Fruit fly (Drosophila melanogaster) whole organism, prepupa: ENCODE data around the gene Swip-1.

Experiments
- CG10669 ChIP-seq: fragments of 200-800 bp; sonication (Bioruptor generic); optimal IDR thresholded peaks from 3 replicates; lab custom pipeline; 2018; ENCODE audit warnings: missing biosample characterization, mild to moderate bottlenecking, missing genetic modification characterization, moderate library complexity
- CG11294 ChIP-seq: fragments of 200-800 bp; sonication (Bioruptor generic); IDR thresholded peaks from 2 replicates; pipeline ENCODE4 v1.3.6; 2022; ENCODE audit warnings: missing biosample characterization, missing genetic modification characterization
- CG15336 ChIP-seq: fragments of 200-800 bp; sonication (Bioruptor generic); IDR thresholded peaks from 2 replicates; pipeline ENCODE4 v1.3.6; 2022; ENCODE audit warnings: missing biosample characterization, missing genetic modification characterization
- CG16779 ChIP-seq: fragments of 200-800 bp; sonication (Bioruptor generic); optimal IDR thresholded peaks from 3 replicates; lab custom pipeline; 2017; ENCODE audit warnings: missing biosample characterization, mild to moderate bottlenecking, missing genetic modification characterization
- CG31627 ChIP-seq: fragments of 200-800 bp; sonication (Bioruptor generic); optimal IDR thresholded peaks from 3 replicates; lab custom pipeline; 2016; ENCODE audit warnings: missing biosample characterization, missing genetic modification characterization
- CG34406 ChIP-seq: fragments of 200-800 bp; sonication (Bioruptor generic); optimal IDR thresholded peaks from 3 replicates; lab custom pipeline; 2016; ENCODE audit warnings: missing biosample characterization, missing genetic modification characterization
- CG6276 ChIP-seq: fragments of 200-800 bp; sonication (Bioruptor generic); optimal IDR thresholded peaks from 2 replicates; lab custom pipeline; 2017; ENCODE audit warnings: missing biosample characterization, mild to moderate bottlenecking, missing genetic modification characterization
- CG8119 ChIP-seq: fragments of 200-800 bp; sonication (Bioruptor generic); IDR thresholded peaks from 3 replicates; pipeline ENCODE4 v1.3.6; 2022; ENCODE audit warnings: missing biosample characterization, missing genetic modification characterization
- CG9139 ChIP-seq: fragments of 200-800 bp; sonication (Bioruptor generic); optimal IDR thresholded peaks from 3 replicates; lab custom pipeline; 2017; ENCODE audit warnings: missing biosample characterization, mild to moderate bottlenecking, missing genetic modification characterization
- Eip75B ChIP-seq: fragments of 200-800 bp; sonication (Bioruptor generic); optimal IDR thresholded peaks from 3 replicates; lab custom pipeline; 2016; ENCODE audit warnings: missing biosample characterization, missing genetic modification characterization
- Eip78C ChIP-seq: fragments of 200-800 bp; sonication (Bioruptor generic); peaks from one replicate; lab custom pipeline; 2016; ENCODE audit warnings: missing biosample characterization, missing genetic modification characterization
- Eip93F ChIP-seq: fragments of 200-800 bp; sonication (Bioruptor generic); optimal IDR thresholded peaks from 2 replicates; lab custom pipeline; 2016; ENCODE audit warnings: missing biosample characterization, mild to moderate bottlenecking, missing genetic modification characterization
- Ets21C ChIP-seq: fragments of 200-800 bp; sonication (Bioruptor generic); optimal IDR thresholded peaks from 3 replicates; lab custom pipeline; 2016; ENCODE audit warnings: missing biosample characterization, missing genetic modification characterization
- Ets96B ChIP-seq: fragments of 200-800 bp; optimal IDR thresholded peaks from 2 replicates; lab custom pipeline; 2019; ENCODE audit warnings: missing biosample characterization, mild to moderate bottlenecking, missing genetic modification characterization, moderate library complexity
- Hr4 ChIP-seq: fragments of 200-800 bp; sonication (Bioruptor generic); optimal IDR thresholded peaks from 3 replicates; lab custom pipeline; 2016; ENCODE audit warnings: missing biosample characterization, missing genetic modification characterization
- Lpt ChIP-seq: fragments of 200-800 bp; sonication (Bioruptor generic); optimal IDR thresholded peaks from 3 replicates; lab custom pipeline; 2016; ENCODE audit warnings: missing biosample characterization, missing genetic modification characterization
- OdsH ChIP-seq: fragments of 200-800 bp; sonication (Bioruptor generic); optimal IDR thresholded peaks from 3 replicates; lab custom pipeline; 2016; ENCODE audit warnings: missing biosample characterization, missing genetic modification characterization
- Sox102F ChIP-seq: fragments of 200-800 bp; sonication (Bioruptor generic); optimal IDR thresholded peaks from 2 replicates; lab custom pipeline; 2016; ENCODE audit warnings: missing biosample characterization, mild to moderate bottlenecking, missing genetic modification characterization
- Sox15 ChIP-seq: fragments of 200-800 bp; sonication (Bioruptor generic); optimal IDR thresholded peaks from 3 replicates; lab custom pipeline; 2016; ENCODE audit warnings: missing biosample characterization, missing genetic modification characterization
- achi ChIP-seq: fragments of 200-800 bp; sonication (Bioruptor generic); optimal IDR thresholded peaks from 3 replicates; lab custom pipeline; 2016; ENCODE audit warnings: missing biosample characterization, missing genetic modification characterization
- dsx ChIP-seq: fragments of 200-800 bp; optimal IDR thresholded peaks from 3 replicates; lab custom pipeline; 2019; ENCODE audit warnings: missing biosample characterization, mild to moderate bottlenecking, missing genetic modification characterization, moderate library complexity; ENCODE audit not compliant: poor library complexity, severe bottlenecking
- eg ChIP-seq: fragments of 200-800 bp; sonication (Bioruptor generic); IDR thresholded peaks from 3 replicates; pipeline ENCODE4 v1.3.6; 2022; ENCODE audit warnings: missing biosample characterization, missing genetic modification characterization
- fd85E ChIP-seq: fragments of 200-800 bp; sonication (Bioruptor generic); optimal IDR thresholded peaks from 3 replicates; lab custom pipeline; 2016; ENCODE audit warnings: missing biosample characterization, missing genetic modification characterization
- fkh ChIP-seq: fragments of 200-800 bp; sonication (Bioruptor generic); optimal IDR thresholded peaks from 3 replicates; lab custom pipeline; 2017; ENCODE audit warnings: missing biosample characterization, mild to moderate bottlenecking, missing genetic modification characterization, moderate library complexity
- lz ChIP-seq: fragments of 200-800 bp; sonication (Bioruptor generic); optimal IDR thresholded peaks from 3 replicates; lab custom pipeline; 2016; ENCODE audit warnings: missing biosample characterization, missing genetic modification characterization
- pdm3 ChIP-seq: fragments of 200-800 bp; sonication (Bioruptor generic); optimal IDR thresholded peaks from 3 replicates; lab custom pipeline; 2016; ENCODE audit warnings: missing biosample characterization, missing genetic modification characterization
- spab ChIP-seq: fragments of 200-800 bp; sonication (Bioruptor generic); optimal IDR thresholded peaks from 2 replicates; lab custom pipeline; 2017; ENCODE audit warnings: missing biosample characterization, mild to moderate bottlenecking, missing genetic modification characterization, missing genetic modification reagents
- ss ChIP-seq, 2 experiments: fragments of 200-800 bp; sonication (Bioruptor generic); optimal IDR thresholded peaks; 2 replicates in 1 of 2; 3 replicates in 1 of 2; lab custom pipeline; 2017 to 2018; ENCODE audit warnings: mild to moderate bottlenecking in 2 of 2, missing biosample characterization in 2 of 2, missing genetic modification characterization in 2 of 2, moderate library complexity in 1 of 2

Gene Swip-1

DNA sequence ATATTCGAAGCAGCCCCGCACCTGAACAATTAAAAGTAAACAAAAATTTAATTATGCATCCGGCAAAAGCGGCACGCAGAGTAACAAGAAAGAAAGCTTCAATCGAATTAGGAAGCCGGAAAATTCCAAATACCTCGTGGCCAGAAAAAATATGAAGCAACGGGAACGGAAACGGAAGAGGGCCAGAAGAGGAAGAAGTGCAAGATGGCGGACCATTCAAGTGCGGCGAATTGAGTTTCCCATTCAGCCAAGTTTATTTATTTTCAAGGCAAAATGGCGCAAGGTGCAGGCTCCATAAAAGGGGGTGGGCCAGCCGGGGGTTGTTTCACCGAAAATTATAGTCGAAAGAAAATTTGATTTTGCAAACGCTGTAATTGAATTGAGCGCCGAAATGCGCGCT, 52.5 kb downstream of the Swip-1 start:
- no peak for TF ChIP-seq CG16779 (tag; lab: Kevin White, UChicago)
- no peak for TF ChIP-seq fkh (GFP tag; lab: Kevin White, UChicago)
- no peak for TF ChIP-seq CG31627 (GFP tag; lab: Kevin White, UChicago)
- TF ChIP-seq Eip93F (GFP tag; lab: Kevin White, UChicago): no peak
- TF ChIP-seq Ets96B (tag; lab: Kevin White, UChicago): no peak
- TF ChIP-seq OdsH: no peak
- TF ChIP-seq fd85E (GFP tag; lab: Kevin White, UChicago): no peak
- no peak for TF ChIP-seq Hr4 (GFP tag; lab: Kevin White, UChicago)
- no peak for TF ChIP-seq Lpt (GFP tag; lab: Kevin White, UChicago)
- no peak for TF ChIP-seq CG6276 (GFP tag; lab: Kevin White, UChicago)
- TF ChIP-seq Ets21C: no peak
- TF ChIP-seq CG10669: no peak
- TF ChIP-seq, all 60 proteins: peak for 0

dm6 chr2L:18933867-18934266, 53.2 kb downstream of the Swip-1 start:
- TF ChIP-seq eg: no peak
- TF ChIP-seq, all 60 proteins: peak for 0

DNA sequence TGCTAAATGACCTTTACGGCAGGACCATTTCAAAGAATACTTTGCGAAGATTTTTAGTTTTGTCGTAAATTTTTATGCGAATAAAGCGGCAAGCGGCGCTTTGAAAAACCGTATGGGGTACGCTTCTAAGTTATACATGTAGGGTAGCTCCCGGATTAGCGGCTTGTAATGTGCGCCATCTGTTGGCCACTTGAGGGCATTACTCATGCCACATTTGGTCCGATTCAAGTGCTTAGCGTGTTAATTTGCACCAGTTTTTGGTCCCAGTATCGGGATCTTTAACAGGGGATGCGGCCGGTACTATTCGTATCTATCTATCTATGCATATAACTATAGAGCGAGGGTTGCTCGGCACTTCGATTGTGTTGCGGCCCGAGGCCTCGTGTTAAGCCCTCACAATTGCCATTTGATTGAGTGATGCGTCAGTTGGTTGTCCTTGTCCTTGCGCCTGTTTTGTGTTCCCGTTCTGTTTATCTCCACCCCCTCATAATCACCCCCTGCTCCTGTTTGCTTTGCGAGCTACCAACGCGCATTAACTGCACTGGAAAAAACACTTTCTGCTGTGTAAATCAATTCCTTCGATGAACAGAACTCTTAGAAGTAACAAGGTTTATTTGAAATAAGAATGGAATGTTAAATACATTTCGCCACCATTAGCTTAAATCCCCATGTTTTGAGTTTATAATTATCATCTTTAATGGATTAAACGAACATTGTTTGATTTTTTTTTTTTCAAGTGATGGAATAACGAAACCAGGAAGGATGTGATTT, 56.5 kb downstream of the Swip-1 start:
- TF ChIP-seq Eip78C (GFP tag; lab: Kevin White, UChicago) (peak; percentile 33), lz (no peak)

- no peak for TF ChIP-seq eg
- TF ChIP-seq achi: no peak
- TF ChIP-seq CG15336 (GFP tag; lab: Robert Waterston, UW): no peak
- TF ChIP-seq CG11294 (GFP tag; lab: Robert Waterston, UW): no peak
- peak; percentile 46 for TF ChIP-seq Eip78C (GFP tag; lab: Kevin White, UChicago)
- no peak for TF ChIP-seq Sox102F
- TF ChIP-seq CG34406 (GFP tag; lab: Kevin White, UChicago): no peak
- peak; percentile 26; the same call in 1 of the 3 replicates for TF ChIP-seq CG8119
- no peak for TF ChIP-seq lz
- no peak for TF ChIP-seq spab
- TF ChIP-seq ss (GFP tag; optimal IDR thresholded peaks at IDR 0.05; lab: Kevin White, UChicago): no peak
- no peak for TF ChIP-seq pdm3 (GFP tag; lab: Kevin White, UChicago)
- TF ChIP-seq Eip75B (GFP tag; lab: Kevin White, UChicago): no peak
Measured at dm6 chr2L:18929595-18929994, 57.5 kb downstream of the Swip-1 start.

DNA sequence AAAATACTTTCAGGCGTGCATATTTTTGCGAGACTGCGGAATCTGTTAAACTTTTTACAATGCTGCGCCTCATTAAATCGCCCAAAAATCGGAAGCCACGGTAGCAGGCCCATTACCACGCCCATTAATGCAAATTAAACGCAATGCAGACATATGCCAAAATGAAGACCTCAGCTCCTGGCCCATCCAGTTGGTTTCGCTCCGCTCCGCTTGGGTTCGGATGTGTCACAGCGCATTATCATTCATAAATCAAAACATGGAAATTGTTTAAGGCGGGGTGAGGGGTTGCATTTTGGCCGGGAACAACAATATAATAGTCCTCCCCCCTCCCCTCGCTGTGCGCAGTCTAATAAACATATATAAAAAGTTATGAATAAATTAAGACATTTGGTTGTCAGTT, 59.2 kb downstream of the Swip-1 start:
- TF ChIP-seq pdm3 (GFP tag; lab: Kevin White, UChicago) (no peak), dsx (no peak), OdsH (no peak), CG11294 (GFP tag; lab: Robert Waterston, UW) (no peak), CG9139 (GFP tag; lab: Kevin White, UChicago) (no peak), Sox15 (GFP tag; lab: Kevin White, UChicago) (no peak), Ets96B (tag; lab: Kevin White, UChicago) (no peak)
- TF ChIP-seq, all 60 proteins: peak for 0
